Worm (Caenorhabditis elegans): ENCODE data around the gene R07E5.6.
A peak's percentile ranks its signal among the peaks of the same experiment; 100 is the strongest.

Gene R07E5.6

DNA sequence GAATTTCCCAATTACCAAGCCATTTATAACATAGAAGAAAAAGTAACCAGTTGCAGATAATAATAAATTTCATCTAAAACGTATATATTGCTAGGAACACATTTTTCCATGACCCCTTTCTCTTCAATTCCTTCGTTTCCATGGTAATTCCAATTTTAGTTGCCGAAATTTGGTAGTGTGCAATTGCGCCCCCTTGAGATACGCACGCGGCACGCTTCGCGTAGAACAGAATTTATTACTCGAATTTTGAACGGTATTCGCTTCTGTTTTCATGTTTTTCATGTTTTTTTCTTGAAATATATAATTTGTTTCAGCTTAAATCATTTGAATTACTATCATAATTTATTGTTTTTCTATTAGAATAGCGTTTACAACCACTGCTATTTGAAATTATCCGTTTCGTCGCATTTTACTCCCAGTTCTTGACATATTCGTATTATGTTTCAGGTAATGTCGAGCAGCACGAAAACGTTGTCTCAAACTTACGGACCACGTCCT lies 5.8 kb downstream of the R07E5.6 start, which contains the start of the genes R07E5.17 and snfc-5 (continued):
- TF ChIP-seq unc-62 (GFP tag; optimal IDR thresholded peaks at IDR 0.05) (no peak), nhr-85 (tag) (no peak), efl-1 (optimal IDR thresholded peaks at IDR 0.05) (peak; percentile 51 to 59), efl-1 (GFP tag; optimal IDR thresholded peaks at IDR 0.05 in 1 of 2) (peak; percentile 46 to 68), C04F5.9 (tag; optimal IDR thresholded peaks at IDR 0.05) (no peak), sox-4 (tag; optimal IDR thresholded peaks at IDR 0.05) (no peak), lin-35 (GFP tag; optimal IDR thresholded peaks at IDR 0.05) (peak; percentile 48 to 80), nhr-20 (tag; optimal IDR thresholded peaks at IDR 0.05) (no peak), mab-9 (GFP tag; IDR thresholded peaks at IDR 0.05) (no peak), nhr-237 (tag; optimal IDR thresholded peaks at IDR 0.05) (no peak), nhr-76 (tag; optimal IDR thresholded peaks at IDR 0.05) (no peak), lin-13 (GFP tag; optimal IDR thresholded peaks at IDR 0.05) (no peak), lin-39 (tag; optimal IDR thresholded peaks at IDR 0.05) (no peak), aha-1 (tag; optimal IDR thresholded peaks at IDR 0.05) (no peak), nhr-47 (tag; optimal IDR thresholded peaks at IDR 0.05) (no peak), swsn-7 (tag; optimal IDR thresholded peaks at IDR 0.05) (no peak), ceh-8 (GFP tag; optimal IDR thresholded peaks at IDR 0.05) (no peak), nhr-71 (tag; optimal IDR thresholded peaks at IDR 0.05) (no peak), unc-86 (tag; optimal IDR thresholded peaks at IDR 0.05) (no peak), ceh-63 (GFP tag; optimal IDR thresholded peaks at IDR 0.05) (no peak), alr-1 (tag; optimal IDR thresholded peaks at IDR 0.05; ENCODE audit: borderline replicate concordance) (no peak), ceh-88 (GFP tag; IDR thresholded peaks at IDR 0.05) (no peak), efl-3 (GFP tag; optimal IDR thresholded peaks at IDR 0.05) (no peak), pqm-1 (tag; optimal IDR thresholded peaks at IDR 0.05) (no peak), vab-15 (tag; optimal IDR thresholded peaks at IDR 0.05) (no peak), fkh-8 (tag; optimal IDR thresholded peaks at IDR 0.05) (peak; percentile 14), egl-13 (tag; optimal IDR thresholded peaks at IDR 0.05) (no peak), nhr-19 (GFP tag; conservative IDR thresholded peaks at IDR 0.05) (no peak), unc-130 (tag; optimal IDR thresholded peaks at IDR 0.05) (no peak), hlh-4 (tag; optimal IDR thresholded peaks at IDR 0.05) (no peak), lin-14 (GFP tag; optimal IDR thresholded peaks at IDR 0.05) (no peak), snu-23 (GFP tag; optimal IDR thresholded peaks at IDR 0.05) (no peak), dpl-1 (GFP tag; optimal IDR thresholded peaks at IDR 0.05) (peak; percentile 34 to 71 (median 52)), jun-1 (tag; optimal IDR thresholded peaks at IDR 0.05) (no peak), ztf-11 (tag; optimal IDR thresholded peaks at IDR 0.05) (no peak), irx-1 (tag; optimal IDR thresholded peaks at IDR 0.05) (no peak), elt-2 (tag; optimal IDR thresholded peaks at IDR 0.05) (no peak), lir-3 (tag; optimal IDR thresholded peaks at IDR 0.05; ENCODE audit: poor library complexity) (no peak), egl-27 (tag; optimal IDR thresholded peaks at IDR 0.05) (no peak), fkh-10 (GFP tag; optimal IDR thresholded peaks at IDR 0.05) (no peak), Y116A8C.19 (tag; optimal IDR thresholded peaks at IDR 0.05; ENCODE audit: borderline replicate concordance) (no peak), zag-1 (tag; optimal IDR thresholded peaks at IDR 0.05) (no peak), xbp-1 (tag; optimal IDR thresholded peaks at IDR 0.05) (peak; percentile 15), blmp-1 (tag; optimal IDR thresholded peaks at IDR 0.05) (peak; percentile 52), nhr-90 (tag; optimal IDR thresholded peaks at IDR 0.05; ENCODE audit: poor library complexity) (no peak), ceh-82 (tag; optimal IDR thresholded peaks at IDR 0.05) (peak in 1 of 3 experiments; percentile 42)
